Worm (Caenorhabditis elegans) whole organism, L4 larva: ENCODE measurements around the gene cutl-11.

Experiments
- D1046.2 ChIP-seq: fragments of 200-800 bp; sonication (Bioruptor generic); IDR thresholded peaks from 2 replicates; pipeline ENCODE4 v1.3.6; 2022; ENCODE audit warnings: missing genetic modification characterization, missing compliant biosample characterization
- R02D3.7 ChIP-seq: fragments of 150-350 bp; sonication (generic microtip); optimal IDR thresholded peaks from 3 replicates; lab custom pipeline; 2014; ENCODE audit warnings: missing biosample characterization, missing genetic modification characterization
- Y48G9A.11 ChIP-seq: fragments of 200-800 bp; sonication (Bioruptor generic); IDR thresholded peaks from 2 replicates; pipeline ENCODE4 v1.3.6; 2022; ENCODE audit warnings: missing genetic modification reagents, missing genetic modification characterization, missing compliant biosample characterization
- Y5F2A.4 ChIP-seq: fragments of 200-800 bp; sonication (Bioruptor generic); optimal IDR thresholded peaks from 2 replicates; lab custom pipeline; 2018; ENCODE audit warnings: mild to moderate bottlenecking, missing genetic modification characterization, missing compliant biosample characterization
- aha-1 ChIP-seq: fragments of 150-350 bp; peaks from one replicate; lab custom pipeline; 2014; ENCODE audit warnings: missing biosample characterization, missing genetic modification characterization
- ama-1 ChIP-seq: fragments of 150-350 bp; optimal IDR thresholded peaks from 2 replicates; lab custom pipeline; 2014; ENCODE audit warnings: inconsistent platforms, mixed read lengths
- arid-1 ChIP-seq: fragments of 200-800 bp; sonication (Bioruptor generic); conservative IDR thresholded peaks from 2 replicates; pipeline ENCODE4 v1.3.6; 2022; ENCODE audit warnings: missing genetic modification reagents, missing genetic modification characterization, missing compliant biosample characterization
- ceh-32 ChIP-seq: sonication (generic microtip); optimal IDR thresholded peaks from 2 replicates; lab custom pipeline; 2016; ENCODE audit warnings: mild to moderate bottlenecking, missing genetic modification characterization, missing compliant biosample characterization; ENCODE audit not compliant: poor library complexity
- ceh-44 ChIP-seq: fragments of 200-800 bp; sonication (Bioruptor generic); IDR thresholded peaks from 2 replicates; pipeline ENCODE4 v1.3.6; 2022; ENCODE audit warnings: missing genetic modification reagents, missing genetic modification characterization, missing compliant biosample characterization
- ceh-82 ChIP-seq: sonication (generic microtip); optimal IDR thresholded peaks from 2 replicates; lab custom pipeline; 2017; ENCODE audit warnings: missing biosample characterization, missing genetic modification characterization
- ctbp-1 ChIP-seq: fragments of 200-800 bp; sonication (Bioruptor generic); IDR thresholded peaks from 2 replicates; pipeline ENCODE4 v1.3.6; 2022; ENCODE audit warnings: missing genetic modification reagents, missing genetic modification characterization, missing compliant biosample characterization
- daf-8 ChIP-seq: fragments of 200-800 bp; sonication (Bioruptor generic); IDR thresholded peaks from 2 replicates; pipeline ENCODE4 v1.3.6; 2022; ENCODE audit warnings: missing genetic modification characterization, missing compliant biosample characterization
- dmd-6 ChIP-seq: fragments of 200-800 bp; sonication (Bioruptor generic); IDR thresholded peaks from 2 replicates; pipeline ENCODE4 v1.3.6; 2022; ENCODE audit warnings: missing genetic modification reagents, missing genetic modification characterization, missing compliant biosample characterization
- dpl-1 ChIP-seq: fragments of 150-350 bp; optimal IDR thresholded peaks from 2 replicates; lab custom pipeline; 2014; ENCODE audit warnings: missing biosample characterization, missing genetic modification reagents, missing genetic modification characterization
- duxl-1 ChIP-seq: sonication (generic microtip); optimal IDR thresholded peaks from 2 replicates; lab custom pipeline; 2016; ENCODE audit warnings: mild to moderate bottlenecking, missing genetic modification characterization, moderate library complexity, missing compliant biosample characterization; ENCODE audit not compliant: poor library complexity
- fkh-10 ChIP-seq: fragments of 150-350 bp; optimal IDR thresholded peaks from 2 replicates; lab custom pipeline; 2014; ENCODE audit warnings: missing biosample characterization, missing genetic modification reagents, missing genetic modification characterization
- gei-8 ChIP-seq: fragments of 200-800 bp; sonication (Bioruptor generic); optimal IDR thresholded peaks from 2 replicates; lab custom pipeline; 2018; ENCODE audit warnings: mild to moderate bottlenecking, missing genetic modification characterization, missing compliant biosample characterization
- hlh-11 ChIP-seq: fragments of 200-800 bp; sonication (Bioruptor generic); optimal IDR thresholded peaks from 2 replicates; lab custom pipeline; 2018; ENCODE audit warnings: mild to moderate bottlenecking, missing genetic modification characterization, missing compliant biosample characterization
- hlh-30 ChIP-seq: sonication (generic microtip); optimal IDR thresholded peaks from 2 replicates; lab custom pipeline; 2017; ENCODE audit warnings: antibody characterized with exemption, mild to moderate bottlenecking, missing genetic modification characterization, missing compliant biosample characterization; ENCODE audit not compliant: insufficient read depth
- lim-7 ChIP-seq: fragments of 200-800 bp; sonication (Bioruptor generic); IDR thresholded peaks from 2 replicates; pipeline ENCODE4 v1.3.6; 2022; ENCODE audit warnings: missing genetic modification characterization, missing compliant biosample characterization
- lin-13 ChIP-seq: fragments of 150-350 bp; optimal IDR thresholded peaks from 2 replicates; lab custom pipeline; 2014; ENCODE audit warnings: missing biosample characterization, missing genetic modification reagents, missing genetic modification characterization
- lin-39 ChIP-seq: fragments of 150-350 bp; optimal IDR thresholded peaks from 2 replicates; lab custom pipeline; 2014; ENCODE audit warnings: missing biosample characterization, missing genetic modification reagents, missing genetic modification characterization
- lir-3 ChIP-seq: sonication (generic microtip); optimal IDR thresholded peaks from 2 replicates; lab custom pipeline; 2016; ENCODE audit warnings: mild to moderate bottlenecking, missing genetic modification characterization, missing compliant biosample characterization
- mep-1 ChIP-seq: fragments of 150-350 bp; sonication (generic microtip); optimal IDR thresholded peaks from 3 replicates; lab custom pipeline; 2014; ENCODE audit warnings: missing biosample characterization, missing genetic modification characterization
- mes-2 ChIP-seq: sonication (generic microtip); optimal IDR thresholded peaks from 2 replicates; lab custom pipeline; 2016; ENCODE audit warnings: missing genotype, mild to moderate bottlenecking, missing genetic modification characterization, missing compliant biosample characterization; ENCODE audit not compliant: poor library complexity, severe bottlenecking
- mxl-2 ChIP-seq: fragments of 200-800 bp; sonication (Bioruptor generic); conservative IDR thresholded peaks from 2 replicates; pipeline ENCODE4 v1.3.6; 2022; ENCODE audit warnings: missing genetic modification reagents, missing genetic modification characterization, missing compliant biosample characterization
- nhr-10 ChIP-seq: fragments of 150-350 bp; optimal IDR thresholded peaks from 2 replicates; lab custom pipeline; 2014; ENCODE audit warnings: missing biosample characterization, missing genetic modification characterization
- nhr-102 ChIP-seq: sonication (generic microtip); optimal IDR thresholded peaks from 2 replicates; lab custom pipeline; 2016; ENCODE audit warnings: mild to moderate bottlenecking, missing genetic modification characterization, moderate library complexity, missing compliant biosample characterization
- nhr-111 ChIP-seq: fragments of 200-800 bp; sonication (Bioruptor generic); optimal IDR thresholded peaks from 2 replicates; lab custom pipeline; 2018; ENCODE audit warnings: mild to moderate bottlenecking, missing genetic modification characterization, missing compliant biosample characterization
- nhr-237 ChIP-seq: sonication (generic microtip); optimal IDR thresholded peaks from 2 replicates; lab custom pipeline; 2017; ENCODE audit warnings: missing biosample characterization, missing genetic modification characterization
- nhr-25 ChIP-seq: sonication (generic microtip); optimal IDR thresholded peaks from 2 replicates; lab custom pipeline; 2017; ENCODE audit warnings: missing genetic modification characterization, mild to moderate bottlenecking, missing compliant biosample characterization, antibody characterized with exemption, moderate library complexity, borderline replicate concordance; ENCODE audit not compliant: insufficient read depth
- nhr-42 ChIP-seq: fragments of 200-800 bp; sonication (Bioruptor generic); IDR thresholded peaks from 2 replicates; pipeline ENCODE4 v1.3.6; 2022; ENCODE audit warnings: missing genetic modification characterization, missing compliant biosample characterization
- nhr-76 ChIP-seq: fragments of 150-350 bp; optimal IDR thresholded peaks from 2 replicates; lab custom pipeline; 2014; ENCODE audit warnings: missing biosample characterization, missing genetic modification characterization
- nhr-77 ChIP-seq: fragments of 150-350 bp; optimal IDR thresholded peaks from 2 replicates; lab custom pipeline; 2014; ENCODE audit warnings: missing biosample characterization, missing genetic modification characterization
- php-3 ChIP-seq: fragments of 200-800 bp; sonication (Bioruptor generic); IDR thresholded peaks from 2 replicates; pipeline ENCODE4 v1.3.6; 2022; ENCODE audit warnings: missing genetic modification reagents, missing genetic modification characterization, missing compliant biosample characterization
- saeg-2 ChIP-seq: fragments of 200-800 bp; sonication (Bioruptor generic); IDR thresholded peaks from 2 replicates; pipeline ENCODE4 v1.3.6; 2022; ENCODE audit warnings: missing genetic modification reagents, missing genetic modification characterization, missing compliant biosample characterization
- snpc-1.2 ChIP-seq: fragments of 200-800 bp; sonication (Bioruptor generic); IDR thresholded peaks from 2 replicates; pipeline ENCODE4 v1.3.6; 2022; ENCODE audit warnings: missing genetic modification reagents, missing genetic modification characterization, missing compliant biosample characterization
- snpc-4 ChIP-seq: fragments of 150-350 bp; optimal IDR thresholded peaks from 2 replicates; lab custom pipeline; 2014; ENCODE audit warnings: missing biosample characterization, missing genetic modification characterization
- unc-130 ChIP-seq: sonication (generic microtip); optimal IDR thresholded peaks from 2 replicates; lab custom pipeline; 2016; ENCODE audit warnings: missing genetic modification reagents, missing genetic modification characterization, missing compliant biosample characterization
- unc-62 ChIP-seq, 3 experiments: fragments of 150-350 bp in 1 of 3; sonication (generic microtip); optimal IDR thresholded peaks in 2 of 3; peaks in 1 of 3; 1 replicate in 1 of 3; 2 replicates in 2 of 3; lab custom pipeline; 2014 to 2017; ENCODE audit warnings: missing biosample characterization in 3 of 3, missing genetic modification characterization in 3 of 3, missing genetic modification reagents in 3 of 3, missing genotype in 1 of 3
- zfp-3 ChIP-seq: fragments of 200-800 bp; sonication (Bioruptor generic); conservative IDR thresholded peaks from 2 replicates; pipeline ENCODE4 v1.3.6; 2022; ENCODE audit warnings: missing genetic modification reagents, missing genetic modification characterization, missing compliant biosample characterization
- zip-11 ChIP-seq: fragments of 200-800 bp; sonication (Bioruptor generic); IDR thresholded peaks from 2 replicates; pipeline ENCODE4 v1.3.6; 2022; ENCODE audit warnings: missing genetic modification characterization, missing compliant biosample characterization

The cutl-11 gene

ce11 chrX:11679211-11679977, 28.7 kb upstream of the cutl-11 start (continued):
- TF ChIP-seq zfp-3 (GFP tag; lab: Robert Waterston, UW) (no peak), lim-7 (GFP tag; lab: Robert Waterston, UW) (no peak), saeg-2 (GFP tag; lab: Robert Waterston, UW) (no peak), nhr-10 (no peak), php-3 (no peak)

ce11 chrX:11675573-11675972, 24.9 kb upstream of the cutl-11 start:
- TF ChIP-seq aha-1 (tag; lab: Kevin White, UChicago) (no peak), hlh-11 (no peak), ceh-44 (no peak), zip-11 (no peak), lir-3 (tag; lab: Kevin White, UChicago) (no peak), lin-13 (GFP tag; lab: Kevin White, UChicago) (no peak), nhr-76 (tag; lab: Kevin White, UChicago) (no peak), Y48G9A.11 (GFP tag; lab: Robert Waterston, UW) (no peak), R02D3.7 (no peak), fkh-10 (GFP tag; lab: Kevin White, UChicago) (no peak), ama-1 (lab: Kevin White, UChicago) (no peak), nhr-111 (GFP tag; lab: Kevin White, UChicago) (no peak), dmd-6 (no peak), mes-2 (no peak)
- TF ChIP-seq, all 104 proteins: peak for 0

- TF ChIP-seq unc-62 (GFP tag; optimal IDR thresholded peaks at IDR 0.05 in 1 of 2; lab: Kevin White, UChicago) (peak in 1 of 2 experiments; percentile 51), unc-62 (tag; optimal IDR thresholded peaks at IDR 0.05; lab: Kevin White, UChicago) (no peak), mxl-2 (no peak)
Measured at ce11 chrX:11673063-11673759, 22.6 kb upstream of the cutl-11 start.

- TF ChIP-seq nhr-102 (tag; lab: Kevin White, UChicago) (no peak), gei-8 (GFP tag; lab: Kevin White, UChicago) (no peak), Y48G9A.11 (GFP tag; lab: Robert Waterston, UW) (no peak), snpc-4 (tag; lab: Kevin White, UChicago) (no peak), php-3 (no peak), duxl-1 (no peak), snpc-1.2 (GFP tag; lab: Robert Waterston, UW) (no peak), nhr-111 (GFP tag; lab: Kevin White, UChicago) (no peak), nhr-42 (no peak), unc-130 (GFP tag; lab: Kevin White, UChicago) (no peak), ctbp-1 (0 out of 2 replicates have a peak, but pooled peaks have one; percentile 47), D1046.2 (no peak), lin-13 (GFP tag; lab: Kevin White, UChicago) (no peak), dmd-6 (peak; percentile 36), lin-39 (tag; lab: Kevin White, UChicago) (no peak), ceh-32 (tag; lab: Kevin White, UChicago) (no peak), Y5F2A.4 (GFP tag; lab: Kevin White, UChicago) (no peak), hlh-30 (peak; percentile 47), dpl-1 (peak; percentile 17), daf-8 (GFP tag; lab: Robert Waterston, UW) (no peak), nhr-237 (tag; lab: Kevin White, UChicago) (no peak), nhr-25 (tag; lab: Kevin White, UChicago) (no peak), arid-1 (no peak), mep-1 (tag; lab: Kevin White, UChicago) (peak; percentile 54), fkh-10 (GFP tag; lab: Kevin White, UChicago) (no peak), nhr-77 (tag; lab: Kevin White, UChicago) (no peak), ceh-82 (no peak)
Measured at ce11 chrX:11666545-11667177, 16.0 kb upstream of the cutl-11 start, which contains the start of gene noca-2. TSS of gene noca-2 (plus strand) at chrX:11667127.
